Fruit fly (Drosophila melanogaster) whole organism, embryonic: Measurements from ENCODE around the gene Amacr.

Experiments used
- Ada2b ChIP-seq: fragments of 200-800 bp; sonication (Bioruptor generic); IDR thresholded peaks from 2 replicates; pipeline ENCODE4 v1.3.6; 2022; ENCODE audit warnings: missing biosample characterization, missing genetic modification characterization
- Bdp1 ChIP-seq: fragments of 200-800 bp; sonication (Bioruptor generic); optimal IDR thresholded peaks from 3 replicates; lab custom pipeline; 2016; ENCODE audit warnings: missing biosample characterization, missing genetic modification characterization
- BtbVII ChIP-seq: fragments of 200-800 bp; sonication (Bioruptor generic); optimal IDR thresholded peaks from 3 replicates; lab custom pipeline; 2017; ENCODE audit warnings: missing biosample characterization, mild to moderate bottlenecking, missing genetic modification characterization
- CG10431 ChIP-seq: fragments of 200-800 bp; sonication (Bioruptor generic); optimal IDR thresholded peaks from 3 replicates; lab custom pipeline; 2018; ENCODE audit warnings: missing biosample characterization, mild to moderate bottlenecking, missing genetic modification characterization
- CG10565 ChIP-seq: fragments of 200-800 bp; sonication (Bioruptor generic); optimal IDR thresholded peaks from 3 replicates; lab custom pipeline; 2016; ENCODE audit warnings: missing biosample characterization, mild to moderate bottlenecking, missing genetic modification characterization
- CG10979 ChIP-seq: fragments of 200-800 bp; sonication (Bioruptor generic); optimal IDR thresholded peaks from 2 replicates; lab custom pipeline; 2018; ENCODE audit warnings: missing biosample characterization, mild to moderate bottlenecking, missing genetic modification characterization, moderate library complexity
- CG11456 ChIP-seq: fragments of 200-800 bp; sonication (Bioruptor generic); IDR thresholded peaks from 3 replicates; pipeline ENCODE4 v1.3.6; 2022; ENCODE audit warnings: missing biosample characterization, missing genetic modification characterization
- CG1233 ChIP-seq: fragments of 200-800 bp; sonication (Bioruptor generic); optimal IDR thresholded peaks from 4 replicates; lab custom pipeline; 2018; ENCODE audit warnings: missing biosample characterization, mild to moderate bottlenecking, missing genetic modification characterization
- CG12744 ChIP-seq: fragments of 200-800 bp; sonication (Bioruptor generic); optimal IDR thresholded peaks from 2 replicates; lab custom pipeline; 2016; ENCODE audit warnings: missing biosample characterization, missing genetic modification characterization
- CG13775 ChIP-seq: fragments of 200-800 bp; sonication (Bioruptor generic); optimal IDR thresholded peaks from 3 replicates; lab custom pipeline; 2017; ENCODE audit warnings: missing biosample characterization, mild to moderate bottlenecking, missing genetic modification characterization
- CG17359 ChIP-seq: fragments of 200-800 bp; sonication (Bioruptor generic); optimal IDR thresholded peaks from 3 replicates; lab custom pipeline; 2018; ENCODE audit warnings: missing biosample characterization, mild to moderate bottlenecking, missing genetic modification characterization, moderate library complexity
- CG17802 ChIP-seq: fragments of 200-800 bp; sonication (Bioruptor generic); optimal IDR thresholded peaks from 2 replicates; lab custom pipeline; 2018; ENCODE audit warnings: missing biosample characterization, mild to moderate bottlenecking, missing genetic modification characterization, moderate library complexity
- CG2120 ChIP-seq: fragments of 200-800 bp; sonication (Bioruptor generic); optimal IDR thresholded peaks from 3 replicates; lab custom pipeline; 2016; ENCODE audit warnings: missing biosample characterization, missing genetic modification characterization
- CG32767 ChIP-seq: fragments of 200-800 bp; sonication (Bioruptor generic); IDR thresholded peaks from 2 replicates; pipeline ENCODE4 v1.3.6; 2022; ENCODE audit warnings: missing biosample characterization, missing genetic modification characterization
- CG34224 ChIP-seq: fragments of 200-800 bp; sonication (Bioruptor generic); IDR thresholded peaks from 3 replicates; pipeline ENCODE4 v1.3.6; 2022; ENCODE audit warnings: missing biosample characterization, missing genetic modification characterization; ENCODE audit not compliant: partially characterized antibody
- CG3847 ChIP-seq: fragments of 200-800 bp; sonication (Bioruptor generic); IDR thresholded peaks from 2 replicates; pipeline ENCODE4 v1.3.6; 2022; ENCODE audit warnings: missing biosample characterization, missing genetic modification characterization
- CG4282 ChIP-seq: fragments of 200-800 bp; sonication (Bioruptor generic); optimal IDR thresholded peaks from 2 replicates; lab custom pipeline; 2016; ENCODE audit warnings: missing biosample characterization, missing genetic modification characterization
- CG7963 ChIP-seq: fragments of 200-800 bp; sonication (Bioruptor generic); IDR thresholded peaks from 3 replicates; pipeline ENCODE4 v1.3.6; 2022; ENCODE audit warnings: missing biosample characterization, missing genetic modification characterization; ENCODE audit not compliant: partially characterized antibody
- Dad ChIP-seq: fragments of 200-800 bp; sonication (Bioruptor generic); optimal IDR thresholded peaks from 3 replicates; lab custom pipeline; 2016; ENCODE audit warnings: missing biosample characterization, missing genetic modification characterization
- Dek ChIP-seq: fragments of 200-800 bp; sonication (Bioruptor generic); optimal IDR thresholded peaks from 3 replicates; lab custom pipeline; 2019; ENCODE audit warnings: missing biosample characterization, mild to moderate bottlenecking, missing genetic modification characterization, moderate library complexity
- Fer3 ChIP-seq: fragments of 200-800 bp; sonication (Bioruptor generic); optimal IDR thresholded peaks from 2 replicates; lab custom pipeline; 2018; ENCODE audit warnings: missing biosample characterization, mild to moderate bottlenecking, missing genetic modification characterization, moderate library complexity
- HLH3B ChIP-seq: fragments of 200-800 bp; sonication (Bioruptor generic); IDR thresholded peaks from 2 replicates; pipeline ENCODE4 v1.3.6; 2022; ENCODE audit warnings: missing biosample characterization, missing genetic modification characterization
- HLHmδ ChIP-seq: fragments of 200-800 bp; sonication (Bioruptor generic); optimal IDR thresholded peaks from 2 replicates; lab custom pipeline; 2018; ENCODE audit warnings: missing biosample characterization, mild to moderate bottlenecking, missing genetic modification characterization, moderate library complexity
- Hey ChIP-seq: fragments of 200-800 bp; sonication (Bioruptor generic); optimal IDR thresholded peaks from 3 replicates; lab custom pipeline; 2018; ENCODE audit warnings: missing biosample characterization, mild to moderate bottlenecking, missing genetic modification characterization
- NK7.1 ChIP-seq: fragments of 200-800 bp; sonication (Bioruptor generic); optimal IDR thresholded peaks from 3 replicates; lab custom pipeline; 2016; ENCODE audit warnings: missing biosample characterization, missing genetic modification characterization
- Nf-YA ChIP-seq: fragments of 200-800 bp; sonication (Bioruptor generic); IDR thresholded peaks from 2 replicates; pipeline ENCODE4 v1.3.6; 2022; ENCODE audit warnings: missing biosample characterization, missing genetic modification characterization
- Optix ChIP-seq: fragments of 200-800 bp; sonication (Bioruptor generic); IDR thresholded peaks from 3 replicates; pipeline ENCODE4 v1.3.6; 2022; ENCODE audit warnings: missing biosample characterization, missing genetic modification characterization
- Sry-δ ChIP-seq: fragments of 200-800 bp; sonication (Bioruptor generic); optimal IDR thresholded peaks from 2 replicates; lab custom pipeline; 2016; ENCODE audit warnings: missing biosample characterization, missing genetic modification characterization
- ac ChIP-seq: fragments of 200-800 bp; sonication (Bioruptor generic); optimal IDR thresholded peaks from 3 replicates; lab custom pipeline; 2017; ENCODE audit warnings: missing biosample characterization, mild to moderate bottlenecking, missing genetic modification characterization
- aop ChIP-seq: fragments of 200-800 bp; sonication (Bioruptor generic); IDR thresholded peaks from 2 replicates; pipeline ENCODE4 v1.3.6; 2022; ENCODE audit warnings: missing biosample characterization, missing genetic modification characterization
- ato ChIP-seq: fragments of 200-800 bp; sonication (Bioruptor generic); IDR thresholded peaks from 2 replicates; pipeline ENCODE4 v1.3.6; 2022; ENCODE audit warnings: missing biosample characterization, missing genetic modification characterization; ENCODE audit not compliant: partially characterized antibody
- bsh ChIP-seq, 2 experiments: fragments of 200-800 bp; sonication (Bioruptor generic); optimal IDR thresholded peaks; 2 replicates each; lab custom pipeline; 2017 to 2018; ENCODE audit warnings: mild to moderate bottlenecking in 2 of 2, missing biosample characterization in 2 of 2, missing genetic modification characterization in 2 of 2, moderate library complexity in 1 of 2
- crc ChIP-seq: fragments of 200-800 bp; sonication (Bioruptor generic); optimal IDR thresholded peaks from 2 replicates; lab custom pipeline; 2016; ENCODE audit warnings: missing biosample characterization, missing genetic modification characterization
- dati ChIP-seq: fragments of 200-800 bp; sonication (Bioruptor generic); IDR thresholded peaks from 2 replicates; pipeline ENCODE4 v1.3.6; 2022; ENCODE audit warnings: missing biosample characterization, missing genetic modification characterization
- eyg ChIP-seq: fragments of 200-800 bp; sonication (Bioruptor generic); optimal IDR thresholded peaks from 3 replicates; lab custom pipeline; 2016; ENCODE audit warnings: missing biosample characterization, missing genetic modification characterization
- fd64A ChIP-seq: fragments of 200-800 bp; sonication (Bioruptor generic); optimal IDR thresholded peaks from 3 replicates; lab custom pipeline; 2018; ENCODE audit warnings: missing biosample characterization, mild to moderate bottlenecking, missing genetic modification characterization
- grn ChIP-seq: fragments of 200-800 bp; sonication (Bioruptor generic); optimal IDR thresholded peaks from 3 replicates; lab custom pipeline; 2017; ENCODE audit warnings: missing biosample characterization, missing genetic modification characterization
- her ChIP-seq: fragments of 200-800 bp; sonication (Bioruptor generic); optimal IDR thresholded peaks from 2 replicates; lab custom pipeline; 2016; ENCODE audit warnings: missing biosample characterization, missing genetic modification characterization
- klu ChIP-seq: fragments of 200-800 bp; sonication (Bioruptor generic); IDR thresholded peaks from 2 replicates; pipeline ENCODE4 v1.3.6; 2022; ENCODE audit warnings: missing biosample characterization, missing genetic modification characterization
- peb ChIP-seq: fragments of 200-800 bp; sonication (Bioruptor generic); IDR thresholded peaks from 2 replicates; pipeline ENCODE4 v1.3.6; 2022; ENCODE audit warnings: missing biosample characterization, missing genetic modification characterization
- pfk ChIP-seq: fragments of 200-800 bp; sonication (Bioruptor generic); optimal IDR thresholded peaks from 2 replicates; lab custom pipeline; 2018; ENCODE audit warnings: missing biosample characterization, mild to moderate bottlenecking, missing genetic modification characterization, moderate library complexity
- pnt ChIP-seq: fragments of 200-800 bp; sonication (Bioruptor generic); optimal IDR thresholded peaks from 3 replicates; lab custom pipeline; 2016; ENCODE audit warnings: missing biosample characterization, missing genetic modification characterization
- schlank ChIP-seq: fragments of 200-800 bp; sonication (Bioruptor generic); optimal IDR thresholded peaks from 2 replicates; lab custom pipeline; 2018; ENCODE audit warnings: missing biosample characterization, mild to moderate bottlenecking, missing genetic modification characterization
- sd ChIP-seq: fragments of 200-800 bp; sonication (Bioruptor generic); optimal IDR thresholded peaks from 3 replicates; lab custom pipeline; 2018; ENCODE audit warnings: missing biosample characterization, mild to moderate bottlenecking, missing genetic modification characterization, moderate library complexity
- sens ChIP-seq: fragments of 200-800 bp; sonication (Bioruptor generic); peaks from one replicate; lab custom pipeline; 2016; ENCODE audit warnings: missing biosample characterization, missing genetic modification characterization
- slp2 ChIP-seq: fragments of 200-800 bp; sonication (Bioruptor generic); optimal IDR thresholded peaks from 2 replicates; lab custom pipeline; 2016; ENCODE audit warnings: missing biosample characterization, missing genetic modification characterization
- sna ChIP-seq: fragments of 200-800 bp; sonication (Bioruptor generic); IDR thresholded peaks from 2 replicates; pipeline ENCODE4 v1.3.6; 2022; ENCODE audit warnings: missing biosample characterization, missing genetic modification characterization; ENCODE audit not compliant: partially characterized antibody
- sqz ChIP-seq: fragments of 200-800 bp; sonication (Bioruptor generic); optimal IDR thresholded peaks from 3 replicates; lab custom pipeline; 2018; ENCODE audit warnings: missing biosample characterization, mild to moderate bottlenecking, missing genetic modification characterization
- ssp ChIP-seq: fragments of 200-800 bp; sonication (Bioruptor generic); IDR thresholded peaks from 2 replicates; pipeline ENCODE4 v1.3.6; 2022; ENCODE audit warnings: missing biosample characterization, missing genetic modification characterization
- tna ChIP-seq: fragments of 200-800 bp; sonication (Bioruptor generic); IDR thresholded peaks from 2 replicates; pipeline ENCODE4 v1.3.6; 2022; ENCODE audit warnings: missing biosample characterization, missing genetic modification characterization; ENCODE audit not compliant: partially characterized antibody
- ttk ChIP-seq: fragments of 200-800 bp; sonication (Bioruptor generic); IDR thresholded peaks from 2 replicates; pipeline ENCODE4 v2.1.2; 2022; ENCODE audit warnings: missing biosample characterization, missing genetic modification characterization
- usp ChIP-seq: fragments of >200 bp; optimal IDR thresholded peaks from 2 replicates; lab custom pipeline; 2017; ENCODE audit warnings: missing biosample characterization, missing genetic modification characterization
- vnd ChIP-seq: fragments of 200-800 bp; sonication (Bioruptor generic); IDR thresholded peaks from 3 replicates; pipeline ENCODE4 v1.3.6; 2022; ENCODE audit warnings: missing biosample characterization, missing genetic modification characterization; ENCODE audit not compliant: partially characterized antibody

Amacr gene

DNA sequence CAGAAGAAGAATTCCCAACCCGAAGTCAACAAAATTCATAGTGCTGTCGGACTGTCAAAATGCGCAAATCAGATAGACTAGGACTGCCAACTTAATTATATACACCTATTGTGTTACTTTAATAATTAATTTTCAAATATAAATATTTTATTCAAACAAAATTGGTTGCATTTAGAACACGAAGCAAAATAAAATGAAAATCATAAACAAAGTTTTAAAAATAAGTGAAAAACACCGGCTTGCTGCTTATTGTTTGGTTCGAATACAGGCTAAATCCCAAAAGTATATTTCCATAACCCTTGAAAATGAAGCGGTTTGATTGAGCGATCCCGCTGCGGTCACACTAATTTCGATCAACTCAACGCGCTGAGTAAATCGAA lies 5.7 kb upstream of the Amacr start, which contains the start of the genes Rhau and dia (continued):
- TF ChIP-seq pnt (no peak), CG34224 (no peak), sqz (GFP tag; lab: Kevin White, UChicago) (no peak), CG12744 (GFP tag; lab: Kevin White, UChicago) (no peak), eyg (no peak), crc (GFP tag; lab: Kevin White, UChicago) (no peak), Fer3 (tag; lab: Kevin White, UChicago) (no peak), CG17802 (tag; lab: Kevin White, UChicago) (no peak), BtbVII (GFP tag; lab: Kevin White, UChicago) (no peak), sens (GFP tag; lab: Kevin White, UChicago) (no peak), her (GFP tag; lab: Kevin White, UChicago) (no peak), Bdp1 (GFP tag; lab: Kevin White, UChicago) (no peak), CG2120 (GFP tag; lab: Kevin White, UChicago) (peak; percentile 0), CG10979 (no peak), CG11456 (GFP tag; lab: Robert Waterston, UW) (no peak), ttk (no peak), ssp (no peak), klu (GFP tag; lab: Robert Waterston, UW) (no peak), Ada2b (GFP tag; lab: Robert Waterston, UW) (no peak), aop (GFP tag; lab: Robert Waterston, UW) (no peak), grn (peak; percentile 22), slp2 (GFP tag; lab: Kevin White, UChicago) (no peak), ato (GFP tag; lab: Robert Waterston, UW) (no peak), CG10431 (GFP tag; lab: Kevin White, UChicago) (peak; percentile 61), CG32767 (GFP tag; lab: Robert Waterston, UW) (no peak), CG10565 (GFP tag; lab: Kevin White, UChicago) (no peak), dati (GFP tag; lab: Robert Waterston, UW) (no peak), CG3847 (GFP tag; lab: Robert Waterston, UW) (peak; percentile 74), CG17359 (tag; lab: Kevin White, UChicago) (no peak), CG13775 (no peak), Dek (no peak), CG7963 (no peak), ac (GFP tag; lab: Kevin White, UChicago) (no peak), Dad (GFP tag; lab: Kevin White, UChicago) (no peak), HLH3B (no peak), HLHmδ (GFP tag; lab: Kevin White, UChicago) (no peak), bsh (GFP tag; optimal IDR thresholded peaks at IDR 0.05; lab: Kevin White, UChicago) (no peak), NK7.1 (GFP tag; lab: Kevin White, UChicago) (no peak), CG4282 (GFP tag; lab: Kevin White, UChicago) (no peak), peb (GFP tag; lab: Robert Waterston, UW) (no peak), vnd (GFP tag; lab: Robert Waterston, UW) (no peak), Hey (tag; lab: Kevin White, UChicago) (no peak), usp (GFP tag; lab: Kevin White, UChicago) (no peak), sna (GFP tag; lab: Robert Waterston, UW) (no peak), Optix (no peak), sd (no peak), schlank (no peak), Nf-YA (GFP tag; lab: Robert Waterston, UW) (no peak), fd64A (GFP tag; lab: Kevin White, UChicago) (no peak), Sry-δ (GFP tag; lab: Kevin White, UChicago) (peak; percentile 42), CG1233 (GFP tag; lab: Kevin White, UChicago) (no peak), tna (no peak), pfk (no peak)
